Worm (Caenorhabditis elegans): ENCODE results near the gene nrde-2.

- TF ChIP-seq zag-1 (tag; optimal IDR thresholded peaks at IDR 0.05) (no peak), irx-1 (tag; optimal IDR thresholded peaks at IDR 0.05) (no peak), lin-39 (tag; optimal IDR thresholded peaks at IDR 0.05) (no peak), fkh-10 (GFP tag; optimal IDR thresholded peaks at IDR 0.05) (no peak), nhr-90 (tag; optimal IDR thresholded peaks at IDR 0.05; ENCODE audit: poor library complexity) (no peak), jun-1 (tag; optimal IDR thresholded peaks at IDR 0.05) (no peak), snpc-4 (tag; optimal IDR thresholded peaks at IDR 0.05) (no peak), C16A3.4 (tag; optimal IDR thresholded peaks at IDR 0.05) (no peak), nhr-12 (tag; optimal IDR thresholded peaks at IDR 0.05) (no peak), hlh-4 (tag; optimal IDR thresholded peaks at IDR 0.05) (no peak), nhr-11 (tag; optimal IDR thresholded peaks at IDR 0.05) (no peak), ztf-11 (tag; optimal IDR thresholded peaks at IDR 0.05) (no peak), lin-15B (tag; optimal IDR thresholded peaks at IDR 0.05) (no peak)
These were observed 44.4 kb downstream of the nrde-2 start for ce11 chrII:10203067-10203466.
